Fruit fly (Drosophila melanogaster) whole organism, embryonic: ENCODE measurements around the gene CG7530.

ENCODE experiments used
- Aef1 ChIP-seq: fragments of 200-800 bp; sonication (Bioruptor generic); IDR thresholded peaks from 3 replicates; pipeline ENCODE4 v1.3.6; 2022; ENCODE audit warnings: missing biosample characterization, missing genetic modification characterization
- Atf-2 ChIP-seq: fragments of 200-800 bp; sonication (Bioruptor generic); optimal IDR thresholded peaks from 2 replicates; lab custom pipeline; 2016; ENCODE audit warnings: missing biosample characterization, missing genetic modification characterization
- BEAF-32 ChIP-seq: fragments of 200-800 bp; sonication (Bioruptor generic); optimal IDR thresholded peaks from 3 replicates; lab custom pipeline; 2017; ENCODE audit warnings: missing biosample characterization, missing genetic modification characterization, mild to moderate bottlenecking, moderate library complexity, missing genetic modification reagents
- CG12104 ChIP-seq: fragments of 200-800 bp; sonication (Bioruptor generic); optimal IDR thresholded peaks from 3 replicates; lab custom pipeline; 2016; ENCODE audit warnings: missing biosample characterization, missing genetic modification characterization
- CG14050 ChIP-seq: fragments of 200-800 bp; sonication (Bioruptor generic); IDR thresholded peaks from 3 replicates; pipeline ENCODE4 v1.3.6; 2022; ENCODE audit warnings: missing biosample characterization, missing genetic modification characterization
- CG14965 ChIP-seq: fragments of 200-800 bp; sonication (Bioruptor generic); optimal IDR thresholded peaks from 2 replicates; lab custom pipeline; 2016; ENCODE audit warnings: missing biosample characterization, missing genetic modification characterization, borderline replicate concordance
- CG15011 ChIP-seq: fragments of 200-800 bp; sonication (Bioruptor generic); optimal IDR thresholded peaks from 3 replicates; lab custom pipeline; 2018; ENCODE audit warnings: missing biosample characterization, mild to moderate bottlenecking, missing genetic modification characterization
- CG15514 ChIP-seq: fragments of 200-800 bp; sonication (Bioruptor generic); optimal IDR thresholded peaks from 3 replicates; lab custom pipeline; 2017; ENCODE audit warnings: missing biosample characterization, missing genetic modification characterization, mild to moderate bottlenecking, moderate library complexity, missing genetic modification reagents
- CG1603 ChIP-seq: fragments of 200-800 bp; sonication (Bioruptor generic); optimal IDR thresholded peaks from 2 replicates; lab custom pipeline; 2019; ENCODE audit warnings: missing biosample characterization, mild to moderate bottlenecking, missing genetic modification characterization, moderate library complexity
- CG2889 ChIP-seq: fragments of 200-800 bp; sonication (Bioruptor generic); IDR thresholded peaks from 3 replicates; pipeline ENCODE4 v1.3.6; 2022; ENCODE audit warnings: missing biosample characterization, missing genetic modification characterization
- CG30431 ChIP-seq: fragments of 200-800 bp; sonication (Bioruptor generic); optimal IDR thresholded peaks from 2 replicates; lab custom pipeline; 2017; ENCODE audit warnings: missing biosample characterization, missing genetic modification characterization
- CG31388 ChIP-seq: fragments of 200-800 bp; sonication (Bioruptor generic); optimal IDR thresholded peaks from 2 replicates; lab custom pipeline; 2016; ENCODE audit warnings: missing biosample characterization, missing genetic modification characterization
- CG3838 ChIP-seq: fragments of 200-800 bp; sonication (Bioruptor generic); optimal IDR thresholded peaks from 3 replicates; lab custom pipeline; 2016; ENCODE audit warnings: missing biosample characterization, missing genetic modification characterization
- CG4424 ChIP-seq: fragments of 200-800 bp; sonication (Bioruptor generic); optimal IDR thresholded peaks from 3 replicates; lab custom pipeline; 2016; ENCODE audit warnings: missing biosample characterization, missing genetic modification characterization
- CG5180 ChIP-seq: fragments of 200-800 bp; sonication (Bioruptor generic); optimal IDR thresholded peaks from 3 replicates; lab custom pipeline; 2017; ENCODE audit warnings: missing biosample characterization, missing genetic modification characterization, mild to moderate bottlenecking, moderate library complexity, missing genetic modification reagents
- CG6254 ChIP-seq: fragments of 200-800 bp; sonication (Bioruptor generic); optimal IDR thresholded peaks from 3 replicates; lab custom pipeline; 2017; ENCODE audit warnings: mild to moderate bottlenecking, missing biosample characterization, missing genetic modification reagents, missing genetic modification characterization
- CG6272 ChIP-seq: fragments of 200-800 bp; sonication (Bioruptor generic); IDR thresholded peaks from 2 replicates; pipeline ENCODE4 v1.3.6; 2022; ENCODE audit warnings: missing biosample characterization, missing genetic modification characterization
- CG8089 ChIP-seq: fragments of 200-800 bp; sonication (Bioruptor generic); optimal IDR thresholded peaks from 3 replicates; lab custom pipeline; 2016; ENCODE audit warnings: missing biosample characterization, missing genetic modification characterization
- CG8290 ChIP-seq, 3 experiments: fragments of 200-800 bp; sonication (Bioruptor generic); optimal IDR thresholded peaks; 2 replicates each; lab custom pipeline; 2016 to 2019; ENCODE audit warnings: missing biosample characterization in 3 of 3, missing genetic modification characterization in 3 of 3, mild to moderate bottlenecking in 2 of 3, moderate library complexity in 1 of 3
- CG8388 ChIP-seq: fragments of 200-800 bp; sonication (Bioruptor generic); optimal IDR thresholded peaks from 2 replicates; lab custom pipeline; 2019; ENCODE audit warnings: missing biosample characterization, mild to moderate bottlenecking, missing genetic modification characterization, moderate library complexity
- CG8924 ChIP-seq: fragments of 200-800 bp; optimal IDR thresholded peaks from 3 replicates; lab custom pipeline; 2019; ENCODE audit warnings: missing biosample characterization, mild to moderate bottlenecking, missing genetic modification characterization, moderate library complexity
- Deaf1 ChIP-seq: fragments of 200-800 bp; optimal IDR thresholded peaks from 3 replicates; lab custom pipeline; 2019; ENCODE audit warnings: missing biosample characterization, mild to moderate bottlenecking, missing genetic modification characterization, moderate library complexity
- Dll ChIP-seq: fragments of 200-800 bp; sonication (Bioruptor generic); IDR thresholded peaks from 4 replicates; pipeline ENCODE4 v1.3.6; 2022; ENCODE audit warnings: missing biosample characterization, missing genetic modification characterization; ENCODE audit not compliant: partially characterized antibody
- Ets65A ChIP-seq: fragments of 200-800 bp; sonication (Bioruptor generic); peaks from one replicate; lab custom pipeline; 2016; ENCODE audit warnings: missing biosample characterization, missing genetic modification characterization
- Lhr ChIP-seq: fragments of 200-800 bp; sonication (Bioruptor generic); optimal IDR thresholded peaks from 3 replicates; lab custom pipeline; 2017; ENCODE audit warnings: mild to moderate bottlenecking, missing biosample characterization, missing genetic modification reagents, missing genetic modification characterization
- NFAT ChIP-seq: fragments of 200-800 bp; sonication (Bioruptor generic); IDR thresholded peaks from 2 replicates; pipeline ENCODE4 v1.3.6; 2022; ENCODE audit warnings: missing biosample characterization, missing genetic modification characterization
- Nf-YC ChIP-seq: fragments of 200-800 bp; optimal IDR thresholded peaks from 3 replicates; lab custom pipeline; 2019; ENCODE audit warnings: missing biosample characterization, mild to moderate bottlenecking, missing genetic modification characterization, moderate library complexity
- Optix ChIP-seq: fragments of 200-800 bp; sonication (Bioruptor generic); IDR thresholded peaks from 3 replicates; pipeline ENCODE4 v1.3.6; 2022; ENCODE audit warnings: missing biosample characterization, missing genetic modification characterization
- Ravus ChIP-seq: fragments of 200-800 bp; sonication (Bioruptor generic); IDR thresholded peaks from 2 replicates; pipeline ENCODE4 v1.3.6; 2022; ENCODE audit warnings: missing biosample characterization, missing genetic modification characterization
- Sox100B ChIP-seq: fragments of 200-800 bp; sonication (Bioruptor generic); optimal IDR thresholded peaks from 3 replicates; lab custom pipeline; 2018; ENCODE audit warnings: missing biosample characterization, mild to moderate bottlenecking, missing genetic modification characterization
- ab ChIP-seq: fragments of 200-800 bp; sonication (Bioruptor generic); optimal IDR thresholded peaks from 2 replicates; lab custom pipeline; 2016; ENCODE audit warnings: missing biosample characterization, missing genetic modification characterization
- al ChIP-seq: fragments of 200-800 bp; sonication (Bioruptor generic); IDR thresholded peaks from 2 replicates; pipeline ENCODE4 v1.3.6; 2022; ENCODE audit warnings: missing biosample characterization, missing genetic modification characterization
- aop ChIP-seq: fragments of 200-800 bp; sonication (Bioruptor generic); IDR thresholded peaks from 2 replicates; pipeline ENCODE4 v1.3.6; 2022; ENCODE audit warnings: missing biosample characterization, missing genetic modification characterization
- ase ChIP-seq: fragments of 200-800 bp; sonication (Bioruptor generic); IDR thresholded peaks from 3 replicates; pipeline ENCODE4 v1.3.6; 2022; ENCODE audit warnings: missing biosample characterization, missing genetic modification characterization
- dmrt99B ChIP-seq: fragments of 200-800 bp; sonication (Bioruptor generic); optimal IDR thresholded peaks from 2 replicates; lab custom pipeline; 2018; ENCODE audit warnings: missing biosample characterization, mild to moderate bottlenecking, missing genetic modification characterization, moderate library complexity
- dpn ChIP-seq, 2 experiments: fragments of 200-800 bp; sonication (Bioruptor generic); optimal IDR thresholded peaks; 3 replicates each; lab custom pipeline; 2016; ENCODE audit warnings: missing biosample characterization in 2 of 2, missing genetic modification characterization in 2 of 2
- hb ChIP-seq: fragments of 200-800 bp; sonication (Bioruptor generic); IDR thresholded peaks from 3 replicates; pipeline ENCODE4 v1.3.6; 2022; ENCODE audit warnings: missing biosample characterization, missing genetic modification characterization; ENCODE audit not compliant: partially characterized antibody
- klu ChIP-seq: fragments of 200-800 bp; sonication (Bioruptor generic); IDR thresholded peaks from 2 replicates; pipeline ENCODE4 v1.3.6; 2022; ENCODE audit warnings: missing biosample characterization, missing genetic modification characterization
- kni ChIP-seq: fragments of 200-800 bp; sonication (Bioruptor generic); optimal IDR thresholded peaks from 3 replicates; lab custom pipeline; 2017; ENCODE audit warnings: mild to moderate bottlenecking, missing biosample characterization, missing genetic modification reagents, missing genetic modification characterization
- lov ChIP-seq, 2 experiments: fragments of 200-800 bp in 1 of 2; fragments of >200 bp in 1 of 2; sonication (Bioruptor generic) in 1 of 2; IDR thresholded peaks in 1 of 2; optimal IDR thresholded peaks in 1 of 2; 2 replicates in 1 of 2; 3 replicates in 1 of 2; pipeline versions ENCODE4 v1.3.6 to Lab custom; 2017 to 2022; ENCODE audit warnings: missing biosample characterization in 1 of 2, missing genetic modification characterization in 1 of 2
- otp ChIP-seq: fragments of 200-800 bp; sonication (Bioruptor generic); IDR thresholded peaks from 3 replicates; pipeline ENCODE4, ENCODE4 v1.3.6; 2022; ENCODE audit warnings: missing biosample characterization, missing genetic modification characterization
- pum ChIP-seq: fragments of 200-800 bp; sonication (Bioruptor generic); optimal IDR thresholded peaks from 2 replicates; lab custom pipeline; 2016; ENCODE audit warnings: missing biosample characterization, missing genetic modification characterization
- ro ChIP-seq: fragments of 200-800 bp; sonication (Bioruptor generic); IDR thresholded peaks from 2 replicates; pipeline ENCODE4 v1.3.6; 2022; ENCODE audit warnings: missing biosample characterization, missing genetic modification characterization
- shn ChIP-seq: fragments of 200-800 bp; sonication (Bioruptor generic); optimal IDR thresholded peaks from 3 replicates; lab custom pipeline; 2016; ENCODE audit warnings: missing biosample characterization, missing genetic modification characterization
- sima ChIP-seq: fragments of 200-800 bp; sonication (Bioruptor generic); optimal IDR thresholded peaks from 2 replicates; lab custom pipeline; 2016; ENCODE audit warnings: missing biosample characterization, missing genetic modification characterization
- usp ChIP-seq: fragments of >200 bp; optimal IDR thresholded peaks from 2 replicates; lab custom pipeline; 2017; ENCODE audit warnings: missing biosample characterization, missing genetic modification characterization
- vnd ChIP-seq: fragments of 200-800 bp; sonication (Bioruptor generic); IDR thresholded peaks from 3 replicates; pipeline ENCODE4 v1.3.6; 2022; ENCODE audit warnings: missing biosample characterization, missing genetic modification characterization; ENCODE audit not compliant: partially characterized antibody
- wor ChIP-seq: fragments of 200-800 bp; sonication (Bioruptor generic); IDR thresholded peaks from 2 replicates; pipeline ENCODE4 v1.3.6; 2022; ENCODE audit warnings: missing biosample characterization, missing genetic modification characterization

CG7530 gene

dm6 chr3R:14749077-14749798 is 17.9 kb upstream of the CG7530 start (continued):
- peak; percentile 77 for TF ChIP-seq CG1603 (tag; lab: Kevin White, UChicago)
- TF ChIP-seq CG15514, result peak; percentile 84
- peak; percentile 62 for TF ChIP-seq dmrt99B
- TF ChIP-seq Optix, result 0 out of 3 replicates have a peak, but pooled peaks have one; percentile 9
- no peak for TF ChIP-seq al (GFP tag; lab: Robert Waterston, UW)
- TF ChIP-seq Ets65A, result no peak
- no peak for TF ChIP-seq CG3838 (GFP tag; lab: Kevin White, UChicago)
- TF ChIP-seq klu (GFP tag; lab: Robert Waterston, UW), result no peak
- TF ChIP-seq shn (GFP tag; lab: Kevin White, UChicago), result peak; percentile 40
- no peak for TF ChIP-seq ab
- no peak for TF ChIP-seq CG2889
- TF ChIP-seq Lhr (GFP tag; lab: Kevin White, UChicago), result peak; percentile 21
- TF ChIP-seq hb (GFP tag; lab: Robert Waterston, UW), result no peak
- peak; percentile 48 for TF ChIP-seq Nf-YC (tag; lab: Kevin White, UChicago)
- TF ChIP-seq aop (GFP tag; lab: Robert Waterston, UW), result peak; percentile 61; the same call in 1 of the 2 replicates
- TF ChIP-seq NFAT (GFP tag; lab: Robert Waterston, UW), result no peak
- no peak for TF ChIP-seq wor (GFP tag; lab: Robert Waterston, UW)
- peak; percentile 45; the same call in 1 of the 4 replicates for TF ChIP-seq Dll (GFP tag; lab: Robert Waterston, UW)
- TF ChIP-seq CG4424, result peak; percentile 24
- TF ChIP-seq CG6272, result no peak
- TF ChIP-seq BEAF-32, result no peak
- TF ChIP-seq CG12104, result peak; percentile 61
- no peak for TF ChIP-seq Aef1 (GFP tag; lab: Robert Waterston, UW)
- peak; percentile 23; the same call in 1 of the 3 replicates for TF ChIP-seq CG14050
- peak; percentile 67 for TF ChIP-seq Deaf1 (tag; lab: Kevin White, UChicago)
- peak; percentile 88 for TF ChIP-seq CG8924
- TF ChIP-seq pum, result peak; percentile 4
- no peak for TF ChIP-seq ro (GFP tag; lab: Robert Waterston, UW)
- TF ChIP-seq sima (GFP tag; lab: Kevin White, UChicago), result peak; percentile 45
- TF ChIP-seq kni, result peak; percentile 87
- TF ChIP-seq CG8089 (GFP tag; lab: Kevin White, UChicago), result peak; percentile 66
- TF ChIP-seq CG15011 (GFP tag; lab: Kevin White, UChicago), result peak; percentile 75
- peak; percentile 49 for TF ChIP-seq Atf-2 (GFP tag; lab: Kevin White, UChicago)
- TF ChIP-seq Sox100B (GFP tag; lab: Kevin White, UChicago), result peak; percentile 72
- no peak for TF ChIP-seq lov (optimal IDR thresholded peaks at IDR 0.05; lab: Kevin White, UChicago)
- peak; percentile 65; the same call in 1 of the 3 replicates for TF ChIP-seq lov (GFP tag; IDR thresholded peaks at IDR 0.05; lab: Robert Waterston, UW)
- no peak for TF ChIP-seq CG8290 (GFP tag; optimal IDR thresholded peaks at IDR 0.05; lab: Kevin White, UChicago)
- peak; percentile 58 to 91 for TF ChIP-seq CG8290 (tag; optimal IDR thresholded peaks at IDR 0.05; lab: Kevin White, UChicago)
- TF ChIP-seq dpn (GFP tag; optimal IDR thresholded peaks at IDR 0.05; lab: Kevin White, UChicago), result peak; percentile 33 to 47
- TF ChIP-seq Ravus, result no peak
- TF ChIP-seq CG6254, result peak; percentile 36
- peak; percentile 79 for TF ChIP-seq otp (GFP tag; lab: Robert Waterston, UW)
- TF ChIP-seq CG8388 (GFP tag; lab: Kevin White, UChicago), result peak; percentile 47
- TF ChIP-seq CG30431 (GFP tag; lab: Kevin White, UChicago), result no peak
- peak; percentile 23 for TF ChIP-seq CG14965 (GFP tag; lab: Kevin White, UChicago)
- TF ChIP-seq ase (GFP tag; lab: Robert Waterston, UW), result no peak; the same call in 2 of the 3 replicates
- TF ChIP-seq CG5180 (GFP tag; lab: Kevin White, UChicago), result peak; percentile 76
- no peak for TF ChIP-seq vnd (GFP tag; lab: Robert Waterston, UW)
- no peak for TF ChIP-seq usp
- TF ChIP-seq CG31388 (GFP tag; lab: Kevin White, UChicago), result no peak
